Fruit fly (Drosophila melanogaster): ENCODE measurements around the gene pes.

pes gene

DNA sequence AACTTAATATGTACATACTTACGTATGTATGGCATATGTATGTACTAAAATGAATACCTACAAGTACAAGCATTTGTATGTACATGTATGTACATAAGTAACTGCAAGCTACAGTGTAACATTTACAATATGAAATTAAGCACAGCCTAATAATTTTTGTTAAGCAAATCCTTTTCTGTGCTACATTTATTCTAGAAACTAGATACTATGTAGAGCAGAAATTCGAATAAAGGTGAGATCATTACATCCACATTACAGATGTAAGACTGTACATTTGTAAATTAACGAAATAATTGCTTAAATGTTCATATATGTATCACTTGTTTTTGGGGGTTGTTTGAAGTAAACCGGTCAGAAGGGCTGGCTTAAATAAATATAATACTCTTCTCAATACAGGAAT, 2.0 kb downstream of the pes start (continued):
- TF ChIP-seq dac (GFP tag; optimal IDR thresholded peaks at IDR 0.05) (no peak), OdsH (GFP tag; optimal IDR thresholded peaks at IDR 0.05) (peak; percentile 46), acj6 (GFP tag; optimal IDR thresholded peaks at IDR 0.05) (peak; percentile 48), fd85E (GFP tag; optimal IDR thresholded peaks at IDR 0.05) (no peak), CG6163 (GFP tag; IDR thresholded peaks at IDR 0.05) (0 out of 3 replicates have a peak, but pooled peaks have one; percentile 39), CG6854 (GFP tag; optimal IDR thresholded peaks at IDR 0.05) (no peak), CG6792 (GFP tag; optimal IDR thresholded peaks at IDR 0.05) (peak; percentile 36), Gug (GFP tag; IDR thresholded peaks at IDR 0.05) (no peak), cyc (GFP tag; optimal IDR thresholded peaks at IDR 0.05) (peak; percentile 62), CG11294 (GFP tag; IDR thresholded peaks at IDR 0.05) (no peak), eg (GFP tag; IDR thresholded peaks at IDR 0.05) (0 out of 3 replicates have a peak, but pooled peaks have one; percentile 39), Hr38 (GFP tag; optimal IDR thresholded peaks at IDR 0.05) (no peak), spab (GFP tag; optimal IDR thresholded peaks at IDR 0.05) (no peak), CG32006 (GFP tag; optimal IDR thresholded peaks at IDR 0.05) (peak; percentile 24), fkh (GFP tag; optimal IDR thresholded peaks at IDR 0.05) (no peak), CG16779 (tag; optimal IDR thresholded peaks at IDR 0.05) (no peak), vri (GFP tag; optimal IDR thresholded peaks at IDR 0.05) (peak; percentile 25), salr (GFP tag; optimal IDR thresholded peaks at IDR 0.05) (no peak), Sox102F (GFP tag; optimal IDR thresholded peaks at IDR 0.05) (peak; percentile 47), CG11762 (GFP tag; optimal IDR thresholded peaks at IDR 0.05; ENCODE audit: insufficient read depth) (no peak), Ets96B (tag; optimal IDR thresholded peaks at IDR 0.05) (peak; percentile 8), CG8632 (GFP tag; optimal IDR thresholded peaks at IDR 0.05) (peak; percentile 29), svp (GFP tag) (peak; percentile 81), CG8119 (GFP tag; IDR thresholded peaks at IDR 0.05) (no peak), CG8319 (GFP tag; optimal IDR thresholded peaks at IDR 0.05) (no peak), CG9139 (GFP tag; optimal IDR thresholded peaks at IDR 0.05) (no peak), topi (GFP tag; optimal IDR thresholded peaks at IDR 0.05) (peak; percentile 68), Ets21C (GFP tag; optimal IDR thresholded peaks at IDR 0.05) (peak; percentile 62), Smox (GFP tag; optimal IDR thresholded peaks at IDR 0.05) (peak; percentile 69), pdm3 (GFP tag; optimal IDR thresholded peaks at IDR 0.05) (peak; percentile 60), achi (GFP tag; optimal IDR thresholded peaks at IDR 0.05) (peak; percentile 45), CG7368 (GFP tag; optimal IDR thresholded peaks at IDR 0.05) (peak; percentile 20), CG3919 (GFP tag; optimal IDR thresholded peaks at IDR 0.05) (peak; percentile 19), Lpt (GFP tag; optimal IDR thresholded peaks at IDR 0.05) (no peak), Sox14 (GFP tag; optimal IDR thresholded peaks at IDR 0.05) (peak; percentile 16), Hr39 (GFP tag; optimal IDR thresholded peaks at IDR 0.05) (peak; percentile 86), ss (GFP tag; optimal IDR thresholded peaks at IDR 0.05) (no peak)

DNA sequence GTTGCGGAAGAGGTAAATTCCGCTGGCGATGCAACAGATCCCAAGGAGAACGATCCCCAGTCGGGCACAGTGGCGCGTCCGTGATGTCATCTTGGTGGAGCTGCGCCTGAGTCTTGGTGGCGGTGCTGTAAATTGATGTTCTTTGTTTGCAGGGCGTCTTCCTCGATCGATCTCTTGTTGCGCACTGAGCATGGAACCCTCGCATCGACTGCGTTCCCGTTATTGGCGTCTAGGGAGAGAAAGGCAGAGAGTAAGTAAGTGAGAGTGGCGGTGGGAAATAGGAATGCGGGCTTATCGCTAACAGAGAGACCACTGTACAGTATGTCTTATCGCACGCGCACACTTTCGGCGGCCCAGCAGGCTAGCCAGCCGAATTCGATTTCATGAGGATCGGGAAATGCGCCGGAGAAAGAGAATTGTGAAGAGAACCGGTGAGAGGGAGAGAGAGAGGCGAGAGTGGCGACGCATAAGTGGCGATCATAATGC, 2.5 kb downstream of the pes start:
- TF ChIP-seq net (GFP tag; optimal IDR thresholded peaks at IDR 0.05) (peak; percentile 3), CG6163 (GFP tag; IDR thresholded peaks at IDR 0.05) (peak; percentile 45; the same call in 2 of the 3 replicates), CG9139 (GFP tag; optimal IDR thresholded peaks at IDR 0.05) (peak; percentile 24), Eip93F (GFP tag; optimal IDR thresholded peaks at IDR 0.05) (peak; percentile 47), ss (GFP tag; optimal IDR thresholded peaks at IDR 0.05) (peak; percentile 10 to 23), Sox14 (GFP tag; optimal IDR thresholded peaks at IDR 0.05) (peak; percentile 56), Met (GFP tag; optimal IDR thresholded peaks at IDR 0.05) (no peak), CG15336 (GFP tag; IDR thresholded peaks at IDR 0.05) (no peak), CG10669 (GFP tag; optimal IDR thresholded peaks at IDR 0.05) (no peak), svp (GFP tag) (peak; percentile 62), Blimp-1 (GFP tag; optimal IDR thresholded peaks at IDR 0.05) (peak; percentile 7), dsx (GFP tag; optimal IDR thresholded peaks at IDR 0.05; ENCODE audit: poor library complexity, severe bottlenecking) (no peak), CG7368 (GFP tag; optimal IDR thresholded peaks at IDR 0.05) (peak; percentile 15), Ets21C (GFP tag; optimal IDR thresholded peaks at IDR 0.05) (no peak), vri (GFP tag; optimal IDR thresholded peaks at IDR 0.05) (peak; percentile 2), CG1621 (tag; optimal IDR thresholded peaks at IDR 0.05) (peak; percentile 2)

Measured in whole organism, prepupa.